Worm (Caenorhabditis elegans) whole organism, L2 larva: ENCODE data around the gene R13H4.2.

Source experiments
- ceh-82 ChIP-seq: fragments of 150-350 bp; optimal IDR thresholded peaks from 2 replicates; lab custom pipeline; 2014; ENCODE audit warnings: missing biosample characterization, missing genetic modification characterization
- crh-2 ChIP-seq: sonication (generic microtip); optimal IDR thresholded peaks from 2 replicates; lab custom pipeline; 2017; ENCODE audit warnings: missing biosample characterization, missing genetic modification characterization
- elt-3 ChIP-seq: sonication (generic microtip); optimal IDR thresholded peaks from 2 replicates; lab custom pipeline; 2017; ENCODE audit warnings: missing biosample characterization, missing genetic modification characterization
- lin-13 ChIP-seq: fragments of 150-350 bp; optimal IDR thresholded peaks from 2 replicates; lab custom pipeline; 2014; ENCODE audit warnings: missing biosample characterization, missing genetic modification reagents, missing genetic modification characterization
- lin-39 ChIP-seq: fragments of 150-350 bp; optimal IDR thresholded peaks from 2 replicates; lab custom pipeline; 2014; ENCODE audit warnings: missing biosample characterization, missing genetic modification reagents, missing genetic modification characterization
- nhr-10 ChIP-seq: sonication (generic microtip); optimal IDR thresholded peaks from 2 replicates; lab custom pipeline; 2017; ENCODE audit warnings: missing biosample characterization, missing genetic modification characterization
- nhr-12 ChIP-seq: fragments of 150-350 bp; optimal IDR thresholded peaks from 2 replicates; lab custom pipeline; 2014; ENCODE audit warnings: missing biosample characterization, missing genetic modification characterization
- nhr-25 ChIP-seq: fragments of 150-350 bp; sonication (generic microtip); optimal IDR thresholded peaks from 3 replicates; lab custom pipeline; 2014; ENCODE audit warnings: missing biosample characterization, missing genetic modification characterization
- nhr-77 ChIP-seq: fragments of 150-350 bp; optimal IDR thresholded peaks from 2 replicates; lab custom pipeline; 2014; ENCODE audit warnings: missing biosample characterization, missing genetic modification characterization
- skn-1 ChIP-seq: sonication (generic microtip); optimal IDR thresholded peaks from 2 replicates; lab custom pipeline; 2017; ENCODE audit warnings: missing biosample characterization, missing genetic modification characterization
- unc-62 ChIP-seq: fragments of 150-350 bp; optimal IDR thresholded peaks from 2 replicates; lab custom pipeline; 2014; ENCODE audit warnings: missing biosample characterization, missing genetic modification reagents, missing genetic modification characterization
- zag-1 ChIP-seq: fragments of 150-350 bp; optimal IDR thresholded peaks from 2 replicates; lab custom pipeline; 2014; ENCODE audit warnings: missing biosample characterization, missing genetic modification characterization
- ztf-11 ChIP-seq: sonication (generic microtip); optimal IDR thresholded peaks from 2 replicates; lab custom pipeline; 2017; ENCODE audit warnings: missing biosample characterization, missing genetic modification characterization

- TF ChIP-seq nhr-77 (tag; lab: Kevin White, UChicago) (no peak), elt-3 (no peak), zag-1 (no peak), nhr-10 (tag; lab: Kevin White, UChicago) (no peak), lin-39 (tag; lab: Kevin White, UChicago) (no peak), nhr-12 (tag; lab: Kevin White, UChicago) (no peak), ztf-11 (tag; lab: Kevin White, UChicago) (no peak), ceh-82 (tag; lab: Kevin White, UChicago) (no peak), crh-2 (tag; lab: Kevin White, UChicago) (peak; percentile 84), nhr-25 (tag; lab: Kevin White, UChicago) (peak; percentile 96), lin-13 (GFP tag; lab: Kevin White, UChicago) (no peak), unc-62 (GFP tag; lab: Kevin White, UChicago) (no peak), skn-1 (no peak)
Measured at ce11 chrV:11802508-11802907, 33.7 kb upstream of the R13H4.2 start.
